Worm (Caenorhabditis elegans) whole organism, L3 larva: Measurements from ENCODE around the gene puf-12.

Experiments
- ZK546.5 ChIP-seq: sonication (generic microtip); optimal IDR thresholded peaks from 2 replicates; lab custom pipeline; 2017; ENCODE audit warnings: missing biosample characterization, missing genetic modification characterization
- aly-2 ChIP-seq: fragments of 150-350 bp; optimal IDR thresholded peaks from 2 replicates; lab custom pipeline; 2014; ENCODE audit warnings: missing biosample characterization, missing genetic modification characterization
- ceh-28 ChIP-seq: fragments of 150-350 bp; optimal IDR thresholded peaks from 2 replicates; lab custom pipeline; 2014; ENCODE audit warnings: missing biosample characterization, missing genetic modification reagents, missing genetic modification characterization
- ceh-9 ChIP-seq: sonication (generic microtip); optimal IDR thresholded peaks from 2 replicates; lab custom pipeline; 2018; ENCODE audit warnings: missing biosample characterization, missing genetic modification characterization
- daf-12 ChIP-seq: fragments of 150-350 bp; optimal IDR thresholded peaks from 2 replicates; lab custom pipeline; 2014; ENCODE audit warnings: missing biosample characterization, missing genetic modification reagents, missing genetic modification characterization
- egl-5 ChIP-seq: fragments of 150-350 bp; optimal IDR thresholded peaks from 2 replicates; lab custom pipeline; 2017; ENCODE audit warnings: missing biosample characterization, missing genetic modification reagents, missing genetic modification characterization, inconsistent platforms
- elt-1 ChIP-seq: fragments of 150-350 bp; optimal IDR thresholded peaks from 2 replicates; lab custom pipeline; 2014; ENCODE audit warnings: missing biosample characterization, missing genetic modification characterization
- elt-2 ChIP-seq: sonication (generic microtip); optimal IDR thresholded peaks from 2 replicates; lab custom pipeline; 2016; ENCODE audit warnings: missing genetic modification reagents, mild to moderate bottlenecking, missing genetic modification characterization, missing compliant biosample characterization
- elt-3 ChIP-seq, 3 experiments: fragments of 150-350 bp in 1 of 3; sonication (generic microtip) in 2 of 3; optimal IDR thresholded peaks; 2 replicates in 2 of 3; 4 replicates in 1 of 3; lab custom pipeline; 2014 to 2017; ENCODE audit warnings: missing biosample characterization in 3 of 3, missing genetic modification characterization in 3 of 3
- eor-1 ChIP-seq, 2 experiments: fragments of 150-350 bp; optimal IDR thresholded peaks; 2 replicates each; lab custom pipeline; 2014 to 2018; ENCODE audit warnings: missing biosample characterization in 2 of 2, missing genetic modification characterization in 2 of 2
- fkh-10 ChIP-seq: sonication (generic microtip); optimal IDR thresholded peaks from 2 replicates; lab custom pipeline; 2017; ENCODE audit warnings: missing biosample characterization, missing genetic modification reagents, missing genetic modification characterization
- fkh-2 ChIP-seq: fragments of 150-350 bp; optimal IDR thresholded peaks from 2 replicates; lab custom pipeline; 2014; ENCODE audit warnings: missing biosample characterization, missing genetic modification reagents, missing genetic modification characterization
- hmg-11 ChIP-seq: sonication (generic microtip); optimal IDR thresholded peaks from 2 replicates; lab custom pipeline; 2016; ENCODE audit warnings: missing genetic modification characterization, missing compliant biosample characterization
- lin-15B ChIP-seq: fragments of 150-350 bp; optimal IDR thresholded peaks from 2 replicates; lab custom pipeline; 2014; ENCODE audit warnings: missing biosample characterization, missing genetic modification characterization
- lin-39 ChIP-seq: fragments of 150-350 bp; optimal IDR thresholded peaks from 2 replicates; lab custom pipeline; 2018; ENCODE audit warnings: missing biosample characterization, missing genetic modification reagents, missing genetic modification characterization
- lsy-12 ChIP-seq: sonication (generic microtip); optimal IDR thresholded peaks from 2 replicates; lab custom pipeline; 2016; ENCODE audit warnings: mild to moderate bottlenecking, missing genetic modification characterization, missing compliant biosample characterization
- mml-1 ChIP-seq: fragments of 150-350 bp; sonication (generic microtip); optimal IDR thresholded peaks from 3 replicates; lab custom pipeline; 2014; ENCODE audit warnings: missing biosample characterization, missing genetic modification characterization
- nfya-1 ChIP-seq: sonication (generic microtip); optimal IDR thresholded peaks from 2 replicates; lab custom pipeline; 2017; ENCODE audit warnings: missing genetic modification characterization, mild to moderate bottlenecking, missing compliant biosample characterization, antibody characterized with exemption, moderate library complexity; ENCODE audit not compliant: insufficient read depth
- nhr-11 ChIP-seq: fragments of 150-350 bp; optimal IDR thresholded peaks from 2 replicates; lab custom pipeline; 2014; ENCODE audit warnings: missing biosample characterization, missing genetic modification characterization
- nhr-12 ChIP-seq: fragments of 150-350 bp; optimal IDR thresholded peaks from 2 replicates; lab custom pipeline; 2014; ENCODE audit warnings: missing biosample characterization, missing genetic modification characterization
- nhr-23 ChIP-seq: fragments of 150-350 bp; optimal IDR thresholded peaks from 2 replicates; lab custom pipeline; 2014; ENCODE audit warnings: missing biosample characterization, missing genetic modification reagents, missing genetic modification characterization
- nhr-237 ChIP-seq: fragments of 150-350 bp; optimal IDR thresholded peaks from 2 replicates; lab custom pipeline; 2014; ENCODE audit warnings: missing biosample characterization, missing genetic modification characterization
- nhr-25 ChIP-seq: sonication (generic microtip); optimal IDR thresholded peaks from 2 replicates; lab custom pipeline; 2017; ENCODE audit warnings: missing biosample characterization, missing genetic modification characterization
- nhr-28 ChIP-seq: fragments of 150-350 bp; optimal IDR thresholded peaks from 2 replicates; lab custom pipeline; 2014; ENCODE audit warnings: missing biosample characterization, missing genetic modification characterization
- nhr-43 ChIP-seq: sonication (generic microtip); optimal IDR thresholded peaks from 2 replicates; lab custom pipeline; 2016; ENCODE audit warnings: mild to moderate bottlenecking, missing genetic modification characterization, missing compliant biosample characterization; ENCODE audit not compliant: poor library complexity, severe bottlenecking
- nhr-67 ChIP-seq: fragments of 150-350 bp; optimal IDR thresholded peaks from 2 replicates; lab custom pipeline; 2014; ENCODE audit warnings: missing biosample characterization, missing genetic modification characterization
- nhr-76 ChIP-seq: fragments of 150-350 bp; sonication (generic microtip); optimal IDR thresholded peaks from 5 replicates; lab custom pipeline; 2014; ENCODE audit warnings: missing biosample characterization, missing genetic modification characterization
- nhr-77 ChIP-seq: fragments of 150-350 bp; optimal IDR thresholded peaks from 2 replicates; lab custom pipeline; 2014; ENCODE audit warnings: missing biosample characterization, missing genetic modification characterization
- pha-4 ChIP-seq: fragments of 150-350 bp; optimal IDR thresholded peaks from 2 replicates; lab custom pipeline; 2014; ENCODE audit warnings: missing biosample characterization, missing genetic modification reagents, missing genetic modification characterization
- sea-2 ChIP-seq: fragments of 150-350 bp; sonication (generic microtip); optimal IDR thresholded peaks from 4 replicates; lab custom pipeline; 2014; ENCODE audit warnings: missing biosample characterization, missing genetic modification reagents, missing genetic modification characterization
- snpc-4 ChIP-seq: fragments of 150-350 bp; optimal IDR thresholded peaks from 2 replicates; lab custom pipeline; 2014; ENCODE audit warnings: missing biosample characterization, missing genetic modification characterization
- tbx-2 ChIP-seq: sonication (generic microtip); optimal IDR thresholded peaks from 2 replicates; lab custom pipeline; 2016; ENCODE audit warnings: mild to moderate bottlenecking, missing genetic modification characterization, missing compliant biosample characterization
- unc-39 ChIP-seq: sonication (generic microtip); optimal IDR thresholded peaks from 4 replicates; lab custom pipeline; 2017; ENCODE audit warnings: missing biosample characterization, missing genetic modification characterization
- unc-62 ChIP-seq: fragments of 150-350 bp; sonication (generic microtip); optimal IDR thresholded peaks from 4 replicates; lab custom pipeline; 2014; ENCODE audit warnings: missing biosample characterization, missing genetic modification reagents, missing genetic modification characterization
- zag-1 ChIP-seq: fragments of 150-350 bp; optimal IDR thresholded peaks from 2 replicates; lab custom pipeline; 2014; ENCODE audit warnings: missing biosample characterization, missing genetic modification characterization
- ztf-11 ChIP-seq: fragments of 150-350 bp; optimal IDR thresholded peaks from 2 replicates; lab custom pipeline; 2014; ENCODE audit warnings: missing biosample characterization, missing genetic modification characterization

Gene puf-12

ce11 chrII:10098428-10098827 is 1.7 kb upstream of the puf-12 start:
- no peak for TF ChIP-seq lin-15B (tag; lab: Kevin White, UChicago)
- no peak for TF ChIP-seq egl-5 (tag; lab: Kevin White, UChicago)
- no peak for TF ChIP-seq unc-62 (GFP tag; lab: Kevin White, UChicago)
- no peak for TF ChIP-seq nhr-28 (tag; lab: Kevin White, UChicago)
- no peak for TF ChIP-seq elt-3 (tag; optimal IDR thresholded peaks at IDR 0.05; lab: Kevin White, UChicago)
- TF ChIP-seq aly-2 (tag; lab: Kevin White, UChicago): no peak
- no peak for TF ChIP-seq nhr-12 (tag; lab: Kevin White, UChicago)
- TF ChIP-seq eor-1 (tag; optimal IDR thresholded peaks at IDR 0.05; lab: Kevin White, UChicago): no peak
- TF ChIP-seq nhr-11: no peak
- no peak for TF ChIP-seq hmg-11 (tag; lab: Kevin White, UChicago)
- TF ChIP-seq nfya-1: no peak
- TF ChIP-seq tbx-2 (tag; lab: Kevin White, UChicago): no peak
- TF ChIP-seq sea-2 (GFP tag; lab: Kevin White, UChicago): no peak
- TF ChIP-seq lin-39: no peak

- no peak for TF ChIP-seq pha-4 (tag; lab: Kevin White, UChicago)
- no peak for TF ChIP-seq nhr-76 (tag; lab: Kevin White, UChicago)
- TF ChIP-seq mml-1 (tag; lab: Kevin White, UChicago): no peak
- TF ChIP-seq aly-2 (tag; lab: Kevin White, UChicago): no peak
- TF ChIP-seq egl-5 (tag; lab: Kevin White, UChicago): no peak
- TF ChIP-seq ceh-9 (tag; lab: Kevin White, UChicago): no peak
- no peak for TF ChIP-seq nfya-1
- TF ChIP-seq nhr-28 (tag; lab: Kevin White, UChicago): no peak
- no peak for TF ChIP-seq lsy-12
- TF ChIP-seq nhr-12 (tag; lab: Kevin White, UChicago): no peak
- no peak for TF ChIP-seq unc-39
Observed at ce11 chrII:10099072-10099471, 1.0 kb upstream of the puf-12 start.

ce11 chrII:10103212-10103611 is 3.1 kb downstream of the puf-12 start:
- TF ChIP-seq nhr-28 (tag; lab: Kevin White, UChicago) (no peak), lsy-12 (no peak), nhr-237 (no peak), egl-5 (tag; lab: Kevin White, UChicago) (no peak), nhr-67 (no peak), ZK546.5 (no peak), nhr-76 (tag; lab: Kevin White, UChicago) (no peak), ceh-28 (tag; lab: Kevin White, UChicago) (no peak), nhr-11 (no peak), nhr-43 (tag; lab: Kevin White, UChicago) (no peak), nhr-23 (tag; lab: Kevin White, UChicago) (no peak), pha-4 (tag; lab: Kevin White, UChicago) (no peak), elt-1 (no peak), daf-12 (tag; lab: Kevin White, UChicago) (no peak), nfya-1 (no peak), ztf-11 (tag; lab: Kevin White, UChicago) (no peak)

- TF ChIP-seq lin-39: no peak
- no peak for TF ChIP-seq elt-2 (tag; lab: Kevin White, UChicago)
- TF ChIP-seq fkh-2 (tag; lab: Kevin White, UChicago): no peak
- no peak for TF ChIP-seq ceh-28 (tag; lab: Kevin White, UChicago)
- TF ChIP-seq lin-15B (tag; lab: Kevin White, UChicago): no peak
- TF ChIP-seq zag-1: no peak
- no peak for TF ChIP-seq nhr-25
- no peak for TF ChIP-seq fkh-10 (GFP tag; lab: Kevin White, UChicago)
- no peak for TF ChIP-seq elt-3 (tag; optimal IDR thresholded peaks at IDR 0.05; lab: Kevin White, UChicago)
- no peak for TF ChIP-seq pha-4 (tag; lab: Kevin White, UChicago)
- no peak for TF ChIP-seq sea-2 (GFP tag; lab: Kevin White, UChicago)
Observed at ce11 chrII:10105604-10106003, 5.5 kb downstream of the puf-12 start, which contains the start of gene ZK945.4. ZK945.4 (minus strand) TSS chrII:10105704.

- TF ChIP-seq nhr-77 (tag; lab: Kevin White, UChicago) (no peak), nhr-23 (tag; lab: Kevin White, UChicago) (no peak), lin-15B (tag; lab: Kevin White, UChicago) (no peak), nhr-28 (tag; lab: Kevin White, UChicago) (no peak), nhr-12 (tag; lab: Kevin White, UChicago) (no peak), lin-39 (no peak), snpc-4 (tag; lab: Kevin White, UChicago) (no peak), egl-5 (tag; lab: Kevin White, UChicago) (no peak), pha-4 (tag; lab: Kevin White, UChicago) (no peak)
Observed at ce11 chrII:10106870-10107269, 6.8 kb downstream of the puf-12 start, which contains the start of gene ZK945.6. ZK945.6 (minus strand) TSS chrII:10106970.
